Worm (Caenorhabditis elegans) whole organism, L1 larva: ENCODE data around the gene gon-4.

ENCODE experiments used
- C04F5.9 ChIP-seq: sonication (generic microtip); optimal IDR thresholded peaks from 2 replicates; lab custom pipeline; 2016; ENCODE audit warnings: missing genetic modification characterization, missing compliant biosample characterization
- F16B12.6 ChIP-seq: fragments of 150-350 bp; optimal IDR thresholded peaks from 2 replicates; lab custom pipeline; 2014; ENCODE audit warnings: missing biosample characterization, missing genetic modification characterization
- Y116A8C.19 ChIP-seq: sonication (generic microtip); optimal IDR thresholded peaks from 2 replicates; lab custom pipeline; 2016; ENCODE audit warnings: missing compliant biosample characterization, missing genetic modification characterization, borderline replicate concordance
- aha-1 ChIP-seq: fragments of 150-350 bp; optimal IDR thresholded peaks from 2 replicates; lab custom pipeline; 2014; ENCODE audit warnings: missing biosample characterization, missing genetic modification characterization
- aly-2 ChIP-seq: fragments of 150-350 bp; optimal IDR thresholded peaks from 2 replicates; lab custom pipeline; 2014; ENCODE audit warnings: missing biosample characterization, missing genetic modification characterization
- ceh-63 ChIP-seq: fragments of 200-800 bp; sonication (Bioruptor generic); optimal IDR thresholded peaks from 2 replicates; lab custom pipeline; 2018; ENCODE audit warnings: mild to moderate bottlenecking, missing genetic modification characterization, missing compliant biosample characterization
- ceh-8 ChIP-seq: fragments of 200-800 bp; sonication (Bioruptor generic); optimal IDR thresholded peaks from 2 replicates; lab custom pipeline; 2018; ENCODE audit warnings: mild to moderate bottlenecking, missing genetic modification characterization, moderate library complexity, missing compliant biosample characterization
- dpl-1 ChIP-seq, 3 experiments: fragments of 150-350 bp in 2 of 3; sonication (generic microtip) in 1 of 3; optimal IDR thresholded peaks; 2 replicates each; lab custom pipeline; 2014 to 2017; ENCODE audit warnings: missing biosample characterization in 3 of 3, missing genetic modification characterization in 3 of 3, missing genetic modification reagents in 3 of 3
- dsc-1 ChIP-seq: sonication (generic microtip); optimal IDR thresholded peaks from 2 replicates; lab custom pipeline; 2016; ENCODE audit warnings: mild to moderate bottlenecking, missing genetic modification characterization, missing compliant biosample characterization
- efl-1 ChIP-seq, 4 experiments: fragments of 150-350 bp; optimal IDR thresholded peaks in 3 of 4; peaks in 1 of 4; 1 replicate in 1 of 4; 2 replicates in 3 of 4; lab custom pipeline; 2014; ENCODE audit warnings: missing biosample characterization in 2 of 4, missing genetic modification characterization in 2 of 4, missing genetic modification reagents in 2 of 4
- efl-3 ChIP-seq: fragments of 200-800 bp; sonication (Bioruptor generic); optimal IDR thresholded peaks from 2 replicates; lab custom pipeline; 2018; ENCODE audit warnings: mild to moderate bottlenecking, missing genetic modification characterization, missing compliant biosample characterization
- elt-2 ChIP-seq: sonication (generic microtip); optimal IDR thresholded peaks from 2 replicates; lab custom pipeline; 2016; ENCODE audit warnings: missing genetic modification characterization, mild to moderate bottlenecking, inconsistent platforms, missing compliant biosample characterization, missing genetic modification reagents
- elt-3 ChIP-seq, 6 experiments: fragments of 150-350 bp in 1 of 6; sonication (generic microtip); optimal IDR thresholded peaks; 2 replicates each; lab custom pipeline; 2017 to 2018; ENCODE audit warnings: missing biosample characterization in 6 of 6, missing genetic modification characterization in 6 of 6, inconsistent platforms in 1 of 6
- fkh-10 ChIP-seq: sonication (generic microtip); optimal IDR thresholded peaks from 2 replicates; lab custom pipeline; 2017; ENCODE audit warnings: missing biosample characterization, missing genetic modification reagents, missing genetic modification characterization
- hlh-17 ChIP-seq: fragments of 200-800 bp; sonication (Bioruptor generic); optimal IDR thresholded peaks from 2 replicates; lab custom pipeline; 2018; ENCODE audit warnings: missing genetic modification characterization, mild to moderate bottlenecking, missing compliant biosample characterization, moderate library complexity, borderline replicate concordance
- irx-1 ChIP-seq: sonication (generic microtip); optimal IDR thresholded peaks from 2 replicates; lab custom pipeline; 2016; ENCODE audit warnings: missing genetic modification characterization, missing compliant biosample characterization
- isw-1 ChIP-seq: fragments of 200-800 bp; sonication (Bioruptor generic); IDR thresholded peaks from 2 replicates; pipeline ENCODE4 v1.3.6; 2022; ENCODE audit warnings: missing genetic modification characterization, missing compliant biosample characterization
- lin-13 ChIP-seq: fragments of 150-350 bp; optimal IDR thresholded peaks from 2 replicates; lab custom pipeline; 2014; ENCODE audit warnings: missing biosample characterization, missing genetic modification reagents, missing genetic modification characterization
- lin-14 ChIP-seq: fragments of 200-800 bp; sonication (Bioruptor generic); optimal IDR thresholded peaks from 2 replicates; lab custom pipeline; 2018; ENCODE audit warnings: mild to moderate bottlenecking, missing genetic modification characterization, moderate library complexity, missing compliant biosample characterization
- lin-35 ChIP-seq, 2 experiments: fragments of 150-350 bp; optimal IDR thresholded peaks; 2 replicates each; lab custom pipeline; 2014; ENCODE audit warnings: missing biosample characterization in 2 of 2, missing genetic modification characterization in 2 of 2, missing genetic modification reagents in 2 of 2
- lin-39 ChIP-seq: fragments of 150-350 bp; optimal IDR thresholded peaks from 2 replicates; lab custom pipeline; 2014; ENCODE audit warnings: missing biosample characterization, missing genetic modification reagents, missing genetic modification characterization
- mdl-1 ChIP-seq, 2 experiments: fragments of 150-350 bp; optimal IDR thresholded peaks; 2 replicates each; lab custom pipeline; 2014 to 2017; ENCODE audit warnings: missing biosample characterization in 2 of 2, missing genetic modification characterization in 2 of 2, inconsistent platforms in 1 of 2
- mef-2 ChIP-seq: fragments of 150-350 bp; optimal IDR thresholded peaks from 2 replicates; lab custom pipeline; 2014; ENCODE audit warnings: missing biosample characterization, missing genetic modification characterization
- nhr-11 ChIP-seq: fragments of 150-350 bp; optimal IDR thresholded peaks from 2 replicates; lab custom pipeline; 2014; ENCODE audit warnings: missing biosample characterization, missing genetic modification characterization
- nhr-12 ChIP-seq: sonication (generic microtip); optimal IDR thresholded peaks from 2 replicates; lab custom pipeline; 2017; ENCODE audit warnings: missing biosample characterization, missing genetic modification characterization
- nhr-19 ChIP-seq: fragments of 200-800 bp; sonication (Bioruptor generic); conservative IDR thresholded peaks from 2 replicates; pipeline ENCODE4 v1.3.6; 2022; ENCODE audit warnings: missing genetic modification characterization, missing compliant biosample characterization
- nhr-20 ChIP-seq: sonication (generic microtip); optimal IDR thresholded peaks from 2 replicates; lab custom pipeline; 2016; ENCODE audit warnings: mild to moderate bottlenecking, missing genetic modification characterization, missing compliant biosample characterization
- nhr-71 ChIP-seq: sonication (generic microtip); optimal IDR thresholded peaks from 2 replicates; lab custom pipeline; 2016; ENCODE audit warnings: mild to moderate bottlenecking, missing genetic modification characterization, moderate library complexity, missing compliant biosample characterization
- nhr-77 ChIP-seq: fragments of 150-350 bp; optimal IDR thresholded peaks from 2 replicates; lab custom pipeline; 2014; ENCODE audit warnings: missing biosample characterization, missing genetic modification characterization
- nhr-84 ChIP-seq: sonication (generic microtip); optimal IDR thresholded peaks from 2 replicates; lab custom pipeline; 2017; ENCODE audit warnings: missing biosample characterization, missing genetic modification characterization
- nhr-85 ChIP-seq: sonication (generic microtip); peaks from one replicate; lab custom pipeline; 2016; ENCODE audit warnings: missing genetic modification characterization, inconsistent platforms, missing compliant biosample characterization
- pax-3 ChIP-seq: fragments of 200-800 bp; sonication (Bioruptor generic); optimal IDR thresholded peaks from 2 replicates; lab custom pipeline; 2018; ENCODE audit warnings: mild to moderate bottlenecking, missing genetic modification characterization, moderate library complexity, missing compliant biosample characterization
- pqm-1 ChIP-seq: sonication (generic microtip); optimal IDR thresholded peaks from 3 replicates; lab custom pipeline; 2017; ENCODE audit warnings: missing biosample characterization, missing genetic modification characterization
- rnt-1 ChIP-seq: sonication (generic microtip); optimal IDR thresholded peaks from 2 replicates; lab custom pipeline; 2016; ENCODE audit warnings: mild to moderate bottlenecking, missing genetic modification characterization, moderate library complexity, missing compliant biosample characterization
- snpc-4 ChIP-seq: fragments of 150-350 bp; optimal IDR thresholded peaks from 2 replicates; lab custom pipeline; 2014; ENCODE audit warnings: missing biosample characterization, missing genetic modification characterization
- snu-23 ChIP-seq: sonication (generic microtip); optimal IDR thresholded peaks from 2 replicates; lab custom pipeline; 2016; ENCODE audit warnings: missing genetic modification characterization, missing compliant biosample characterization
- sup-37 ChIP-seq: fragments of 200-800 bp; sonication (Bioruptor generic); optimal IDR thresholded peaks from 2 replicates; lab custom pipeline; 2018; ENCODE audit warnings: mild to moderate bottlenecking, missing genetic modification characterization, missing compliant biosample characterization
- swsn-7 ChIP-seq: sonication (generic microtip); optimal IDR thresholded peaks from 2 replicates; lab custom pipeline; 2016; ENCODE audit warnings: missing genetic modification characterization, missing compliant biosample characterization
- tbx-2 ChIP-seq: sonication (generic microtip); optimal IDR thresholded peaks from 2 replicates; lab custom pipeline; 2016; ENCODE audit warnings: missing genetic modification characterization, missing compliant biosample characterization
- unc-130 ChIP-seq: fragments of 150-350 bp; optimal IDR thresholded peaks from 2 replicates; lab custom pipeline; 2017; ENCODE audit warnings: missing biosample characterization, missing genetic modification characterization, inconsistent platforms
- unc-98 ChIP-seq: fragments of 200-800 bp; sonication (Bioruptor generic); IDR thresholded peaks from 2 replicates; pipeline ENCODE4 v1.3.6; 2022; ENCODE audit warnings: missing genetic modification characterization, missing compliant biosample characterization
- vab-15 ChIP-seq: sonication (generic microtip); optimal IDR thresholded peaks from 2 replicates; lab custom pipeline; 2017; ENCODE audit warnings: missing genotype, mild to moderate bottlenecking, missing genetic modification characterization, missing compliant biosample characterization
- xbp-1 ChIP-seq: sonication (generic microtip); optimal IDR thresholded peaks from 2 replicates; lab custom pipeline; 2016; ENCODE audit warnings: missing genetic modification characterization, missing compliant biosample characterization
- zag-1 ChIP-seq: fragments of 150-350 bp; optimal IDR thresholded peaks from 2 replicates; lab custom pipeline; 2014; ENCODE audit warnings: missing biosample characterization, missing genetic modification characterization
- zip-4 ChIP-seq: fragments of 200-800 bp; sonication (Bioruptor generic); optimal IDR thresholded peaks from 2 replicates; lab custom pipeline; 2018; ENCODE audit warnings: mild to moderate bottlenecking, missing genetic modification characterization, moderate library complexity, missing compliant biosample characterization
- ztf-4 ChIP-seq: fragments of 150-350 bp; optimal IDR thresholded peaks from 2 replicates; lab custom pipeline; 2014; ENCODE audit warnings: missing biosample characterization, missing genetic modification characterization

The gon-4 gene

DNA sequence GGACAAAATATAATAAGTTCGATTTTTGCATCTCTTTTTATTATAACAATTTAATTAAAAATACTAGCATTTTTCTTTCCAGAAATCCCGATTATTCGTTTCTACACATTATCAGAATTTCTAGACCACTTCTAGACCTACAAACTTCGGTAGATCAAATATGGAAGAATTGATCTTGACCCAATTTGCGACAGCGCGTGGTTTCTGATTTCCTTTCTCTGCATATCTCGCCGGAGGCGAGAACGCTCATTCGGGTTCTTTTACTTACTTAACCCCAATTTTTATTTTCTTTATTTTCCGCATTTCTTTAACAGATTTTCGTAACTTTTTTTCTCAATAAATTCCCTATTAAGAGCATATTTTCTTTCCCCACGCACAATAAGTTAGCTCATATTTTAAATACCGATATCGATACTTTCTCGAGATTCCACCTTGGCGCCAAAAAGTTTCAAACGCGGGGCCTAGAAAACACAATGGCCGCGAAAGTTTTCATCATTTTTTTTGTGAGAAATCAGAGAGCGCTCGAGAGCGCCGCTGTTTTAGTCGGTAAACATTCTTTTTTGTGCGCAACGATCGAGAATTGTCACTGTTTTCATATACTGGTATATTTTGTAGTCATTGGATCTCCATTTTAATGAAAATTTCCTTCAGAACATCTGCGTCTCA is 45.0 kb downstream of the gon-4 start (continued):
- TF ChIP-seq dsc-1 (no peak), ztf-4 (tag; lab: Kevin White, UChicago) (no peak), snpc-4 (tag; lab: Kevin White, UChicago) (no peak), tbx-2 (tag; lab: Kevin White, UChicago) (peak; percentile 49), ceh-8 (GFP tag; lab: Kevin White, UChicago) (no peak), irx-1 (tag; lab: Kevin White, UChicago) (no peak), xbp-1 (peak; percentile 8), nhr-85 (tag; lab: Kevin White, UChicago) (peak; percentile 75), efl-1 (optimal IDR thresholded peaks at IDR 0.05; lab: Kevin White, UChicago) (peak; percentile 83 to 92), efl-1 (GFP tag; optimal IDR thresholded peaks at IDR 0.05 in 1 of 2; lab: Kevin White, UChicago) (peak; percentile 86 to 98), isw-1 (GFP tag; lab: Robert Waterston, UW) (no peak), nhr-19 (GFP tag; lab: Robert Waterston, UW) (0 out of 2 replicates have a peak, but pooled peaks have one; percentile 14), nhr-12 (tag; lab: Kevin White, UChicago) (no peak), nhr-84 (tag; lab: Kevin White, UChicago) (no peak), mef-2 (tag; lab: Kevin White, UChicago) (no peak), nhr-20 (peak; percentile 57), ceh-63 (GFP tag; lab: Kevin White, UChicago) (no peak), efl-3 (GFP tag; lab: Kevin White, UChicago) (no peak), elt-2 (tag; lab: Kevin White, UChicago) (no peak), hlh-17 (GFP tag; lab: Kevin White, UChicago) (no peak), lin-35 (GFP tag; optimal IDR thresholded peaks at IDR 0.05; lab: Kevin White, UChicago) (peak; percentile 81 to 91), dpl-1 (GFP tag; optimal IDR thresholded peaks at IDR 0.05; lab: Kevin White, UChicago) (peak; percentile 71 to 87 (median 85)), F16B12.6 (tag; lab: Kevin White, UChicago) (no peak), rnt-1 (tag; lab: Kevin White, UChicago) (peak; percentile 61), mdl-1 (tag; optimal IDR thresholded peaks at IDR 0.05; lab: Kevin White, UChicago) (no peak), Y116A8C.19 (tag; lab: Kevin White, UChicago) (no peak), nhr-11 (tag; lab: Kevin White, UChicago) (no peak), nhr-77 (tag; lab: Kevin White, UChicago) (peak; percentile 11), zag-1 (no peak), zip-4 (GFP tag; lab: Kevin White, UChicago) (no peak), fkh-10 (no peak), aly-2 (tag; lab: Kevin White, UChicago) (no peak), aha-1 (no peak), lin-13 (peak; percentile 4), lin-39 (tag; lab: Kevin White, UChicago) (no peak), sup-37 (GFP tag; lab: Kevin White, UChicago) (no peak), unc-98 (GFP tag; lab: Robert Waterston, UW) (no peak), lin-14 (GFP tag; lab: Kevin White, UChicago) (peak; percentile 52), vab-15 (no peak), pax-3 (no peak), C04F5.9 (tag; lab: Kevin White, UChicago) (no peak), elt-3 (tag; optimal IDR thresholded peaks at IDR 0.05; lab: Kevin White, UChicago) (peak in 1 of 6 experiments; percentile 7)

DNA sequence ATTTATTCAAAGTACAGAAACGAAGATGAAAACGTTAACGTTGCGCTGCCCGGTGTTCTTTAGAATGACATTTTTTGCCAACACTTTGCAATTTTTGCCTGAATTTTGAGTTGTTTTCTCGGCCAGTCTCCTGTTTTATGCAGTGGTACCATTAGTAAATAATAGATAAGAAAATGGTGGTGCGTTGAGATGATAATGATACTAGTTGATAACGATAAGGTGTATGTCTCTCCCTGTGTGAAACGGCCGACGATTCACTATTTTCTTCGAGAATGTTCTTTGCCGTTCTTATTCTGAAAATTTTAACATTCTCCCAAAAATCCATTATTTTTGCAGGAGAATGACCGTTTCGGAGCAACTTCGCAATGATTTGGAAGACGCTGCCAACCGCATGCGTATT is 45.7 kb downstream of the gon-4 start, which contains the start of gene tkt-1:
Gene tkt-1, plus strand, starts transcription at position 337 of the 400 bp plus-strand sequence.
- peak in 1 of 2 experiments; percentile 28 for TF ChIP-seq lin-35 (GFP tag; optimal IDR thresholded peaks at IDR 0.05; lab: Kevin White, UChicago)
- peak in 5 of 6 experiments; percentile 56 to 81 (median 68) for TF ChIP-seq elt-3 (tag; optimal IDR thresholded peaks at IDR 0.05; lab: Kevin White, UChicago)
- TF ChIP-seq nhr-71 (tag; lab: Kevin White, UChicago): peak; percentile 4
- peak; percentile 10 for TF ChIP-seq snu-23 (GFP tag; lab: Kevin White, UChicago)
- TF ChIP-seq nhr-20: no peak
- peak; percentile 67 for TF ChIP-seq elt-2 (tag; lab: Kevin White, UChicago)
- TF ChIP-seq lin-14 (GFP tag; lab: Kevin White, UChicago): no peak
- no peak for TF ChIP-seq swsn-7 (tag; lab: Kevin White, UChicago)
- peak; percentile 48 for TF ChIP-seq pqm-1 (tag; lab: Kevin White, UChicago)
- peak in 1 of 3 experiments; percentile 17 for TF ChIP-seq dpl-1 (GFP tag; optimal IDR thresholded peaks at IDR 0.05; lab: Kevin White, UChicago)
- TF ChIP-seq unc-130 (tag; lab: Kevin White, UChicago): peak; percentile 15
